Worm (Caenorhabditis elegans) whole organism, L1 larva: Measurements from ENCODE around the gene Y66D12A.19.

ENCODE experiments used
- C04F5.9 ChIP-seq: sonication (generic microtip); optimal IDR thresholded peaks from 2 replicates; lab custom pipeline; 2016; ENCODE audit warnings: missing genetic modification characterization, missing compliant biosample characterization
- fos-1 ChIP-seq: fragments of 150-350 bp; optimal IDR thresholded peaks from 2 replicates; lab custom pipeline; 2014; ENCODE audit warnings: missing biosample characterization, missing genetic modification characterization
- lin-13 ChIP-seq: fragments of 150-350 bp; optimal IDR thresholded peaks from 2 replicates; lab custom pipeline; 2014; ENCODE audit warnings: missing biosample characterization, missing genetic modification reagents, missing genetic modification characterization
- lsy-2 ChIP-seq, 2 experiments: fragments of 150-350 bp; optimal IDR thresholded peaks; 2 replicates each; lab custom pipeline; 2014; ENCODE audit warnings: missing biosample characterization in 2 of 2, missing genetic modification characterization in 2 of 2
- nhr-19 ChIP-seq: fragments of 200-800 bp; sonication (Bioruptor generic); conservative IDR thresholded peaks from 2 replicates; pipeline ENCODE4 v1.3.6; 2022; ENCODE audit warnings: missing genetic modification characterization, missing compliant biosample characterization
- nhr-28 ChIP-seq: fragments of 150-350 bp; optimal IDR thresholded peaks from 2 replicates; lab custom pipeline; 2014; ENCODE audit warnings: missing biosample characterization, missing genetic modification characterization
- nhr-77 ChIP-seq: fragments of 150-350 bp; optimal IDR thresholded peaks from 2 replicates; lab custom pipeline; 2014; ENCODE audit warnings: missing biosample characterization, missing genetic modification characterization
- pag-3 ChIP-seq: sonication (generic microtip); optimal IDR thresholded peaks from 2 replicates; lab custom pipeline; 2017; ENCODE audit warnings: missing genetic modification characterization, mild to moderate bottlenecking, missing compliant biosample characterization, antibody characterized with exemption, borderline replicate concordance; ENCODE audit not compliant: insufficient read depth
- snu-23 ChIP-seq: sonication (generic microtip); optimal IDR thresholded peaks from 2 replicates; lab custom pipeline; 2016; ENCODE audit warnings: missing genetic modification characterization, missing compliant biosample characterization
- swsn-7 ChIP-seq: sonication (generic microtip); optimal IDR thresholded peaks from 2 replicates; lab custom pipeline; 2016; ENCODE audit warnings: missing genetic modification characterization, missing compliant biosample characterization
- unc-30 ChIP-seq: sonication (generic microtip); optimal IDR thresholded peaks from 2 replicates; lab custom pipeline; 2017; ENCODE audit warnings: missing biosample characterization, missing genetic modification characterization
- unc-62 ChIP-seq: fragments of 150-350 bp; optimal IDR thresholded peaks from 2 replicates; lab custom pipeline; 2014; ENCODE audit warnings: missing biosample characterization, missing genetic modification reagents, missing genetic modification characterization

ce11 chrIII:11535453-11535852, 26.6 kb downstream of the Y66D12A.19 start:
- TF ChIP-seq unc-30 (tag; lab: Kevin White, UChicago) (no peak), fos-1 (no peak), nhr-28 (no peak), C04F5.9 (tag; lab: Kevin White, UChicago) (no peak), unc-62 (GFP tag; lab: Kevin White, UChicago) (no peak), pag-3 (tag; lab: Kevin White, UChicago) (no peak), snu-23 (GFP tag; lab: Kevin White, UChicago) (no peak), swsn-7 (tag; lab: Kevin White, UChicago) (no peak), lsy-2 (tag; optimal IDR thresholded peaks at IDR 0.05; lab: Kevin White, UChicago) (no peak), lin-13 (no peak), nhr-77 (tag; lab: Kevin White, UChicago) (no peak), nhr-19 (GFP tag; lab: Robert Waterston, UW) (no peak)
